Fruit fly (Drosophila melanogaster) whole organism, embryonic: ENCODE measurements around the gene plum.

Experiments
- Bdp1 ChIP-seq: fragments of 200-800 bp; sonication (Bioruptor generic); optimal IDR thresholded peaks from 3 replicates; lab custom pipeline; 2016; ENCODE audit warnings: missing biosample characterization, missing genetic modification characterization
- BtbVII ChIP-seq: fragments of 200-800 bp; sonication (Bioruptor generic); optimal IDR thresholded peaks from 3 replicates; lab custom pipeline; 2017; ENCODE audit warnings: missing biosample characterization, mild to moderate bottlenecking, missing genetic modification characterization
- CG10431 ChIP-seq: fragments of 200-800 bp; sonication (Bioruptor generic); optimal IDR thresholded peaks from 3 replicates; lab custom pipeline; 2018; ENCODE audit warnings: missing biosample characterization, mild to moderate bottlenecking, missing genetic modification characterization
- CG12155 ChIP-seq: fragments of 200-800 bp; sonication (Bioruptor generic); optimal IDR thresholded peaks from 3 replicates; lab custom pipeline; 2016; ENCODE audit warnings: missing biosample characterization, missing genetic modification characterization
- CG14014 ChIP-seq: fragments of 200-800 bp; sonication (Bioruptor generic); IDR thresholded peaks from 2 replicates; pipeline ENCODE4 v1.3.6; 2022; ENCODE audit warnings: missing biosample characterization, missing genetic modification characterization
- CG18764 ChIP-seq: fragments of 200-800 bp; sonication (Bioruptor generic); optimal IDR thresholded peaks from 3 replicates; lab custom pipeline; 2016; ENCODE audit warnings: missing biosample characterization, missing genetic modification characterization
- CG2120 ChIP-seq: fragments of 200-800 bp; sonication (Bioruptor generic); optimal IDR thresholded peaks from 3 replicates; lab custom pipeline; 2016; ENCODE audit warnings: missing biosample characterization, missing genetic modification characterization
- CG31224 ChIP-seq: fragments of 200-800 bp; sonication (Bioruptor generic); IDR thresholded peaks from 2 replicates; pipeline ENCODE4 v1.3.6; 2022; ENCODE audit warnings: missing biosample characterization, missing genetic modification characterization
- CG32532 ChIP-seq: fragments of 200-800 bp; sonication (Bioruptor generic); IDR thresholded peaks from 2 replicates; pipeline ENCODE4 v1.3.6; 2022; ENCODE audit warnings: missing biosample characterization, missing genetic modification characterization
- CG3281 ChIP-seq: fragments of 200-800 bp; sonication (Bioruptor generic); optimal IDR thresholded peaks from 3 replicates; lab custom pipeline; 2017; ENCODE audit warnings: missing biosample characterization, mild to moderate bottlenecking, missing genetic modification characterization
- CG6813 ChIP-seq: fragments of 200-800 bp; sonication (Bioruptor generic); optimal IDR thresholded peaks from 2 replicates; lab custom pipeline; 2017; ENCODE audit warnings: missing biosample characterization, missing genetic modification characterization, mild to moderate bottlenecking, moderate library complexity, missing genetic modification reagents
- CG7556 ChIP-seq: fragments of 200-800 bp; sonication (Bioruptor generic); optimal IDR thresholded peaks from 2 replicates; lab custom pipeline; 2017; ENCODE audit warnings: missing biosample characterization, mild to moderate bottlenecking, missing genetic modification characterization
- CG7745 ChIP-seq: fragments of 200-800 bp; sonication (Bioruptor generic); optimal IDR thresholded peaks from 2 replicates; lab custom pipeline; 2018; ENCODE audit warnings: missing biosample characterization, mild to moderate bottlenecking, missing genetic modification characterization, moderate library complexity
- CG7839 ChIP-seq: fragments of 200-800 bp; sonication (Bioruptor generic); optimal IDR thresholded peaks from 3 replicates; lab custom pipeline; 2018; ENCODE audit warnings: missing biosample characterization, mild to moderate bottlenecking, missing genetic modification characterization, moderate library complexity
- CG9797 ChIP-seq: fragments of 200-800 bp; sonication (Bioruptor generic); optimal IDR thresholded peaks from 3 replicates; lab custom pipeline; 2018; ENCODE audit warnings: missing biosample characterization, mild to moderate bottlenecking, missing genetic modification characterization
- CG9817 ChIP-seq: fragments of 200-800 bp; sonication (Bioruptor generic); optimal IDR thresholded peaks from 2 replicates; lab custom pipeline; 2018; ENCODE audit warnings: missing biosample characterization, mild to moderate bottlenecking, missing genetic modification characterization, moderate library complexity
- CHES-1-like ChIP-seq: fragments of 200-800 bp; sonication (Bioruptor generic); optimal IDR thresholded peaks from 2 replicates; lab custom pipeline; 2016; ENCODE audit warnings: missing biosample characterization, missing genetic modification characterization
- CoRest ChIP-seq: fragments of 200-800 bp; sonication (Bioruptor generic); optimal IDR thresholded peaks from 3 replicates; lab custom pipeline; 2018; ENCODE audit warnings: missing biosample characterization, mild to moderate bottlenecking, missing genetic modification characterization, moderate library complexity
- Dbx ChIP-seq: fragments of 200-800 bp; sonication (Bioruptor generic); IDR thresholded peaks from 3 replicates; pipeline ENCODE4 v1.3.6; 2022; ENCODE audit warnings: missing biosample characterization, missing genetic modification characterization
- Dip3 ChIP-seq: fragments of 200-800 bp; sonication (Bioruptor generic); optimal IDR thresholded peaks from 3 replicates; lab custom pipeline; 2016; ENCODE audit warnings: missing biosample characterization, missing genetic modification characterization
- Fer1 ChIP-seq: fragments of 200-800 bp; sonication (Bioruptor generic); optimal IDR thresholded peaks from 2 replicates; lab custom pipeline; 2017; ENCODE audit warnings: missing biosample characterization, mild to moderate bottlenecking, missing genetic modification characterization
- Fer3 ChIP-seq: fragments of 200-800 bp; sonication (Bioruptor generic); optimal IDR thresholded peaks from 2 replicates; lab custom pipeline; 2018; ENCODE audit warnings: missing biosample characterization, mild to moderate bottlenecking, missing genetic modification characterization, moderate library complexity
- HLHmδ ChIP-seq: fragments of 200-800 bp; sonication (Bioruptor generic); optimal IDR thresholded peaks from 2 replicates; lab custom pipeline; 2018; ENCODE audit warnings: missing biosample characterization, mild to moderate bottlenecking, missing genetic modification characterization, moderate library complexity
- Hey ChIP-seq: fragments of 200-800 bp; sonication (Bioruptor generic); optimal IDR thresholded peaks from 3 replicates; lab custom pipeline; 2018; ENCODE audit warnings: missing biosample characterization, mild to moderate bottlenecking, missing genetic modification characterization
- HmgD ChIP-seq: fragments of 200-800 bp; sonication (Bioruptor generic); optimal IDR thresholded peaks from 3 replicates; lab custom pipeline; 2016; ENCODE audit warnings: missing biosample characterization, missing genetic modification characterization
- HmgZ ChIP-seq: fragments of 200-800 bp; sonication (Bioruptor generic); optimal IDR thresholded peaks from 2 replicates; lab custom pipeline; 2018; ENCODE audit warnings: missing biosample characterization, mild to moderate bottlenecking, missing genetic modification characterization
- Hmx ChIP-seq: fragments of 200-800 bp; sonication (Bioruptor generic); optimal IDR thresholded peaks from 2 replicates; lab custom pipeline; 2016; ENCODE audit warnings: missing biosample characterization, missing genetic modification characterization
- Myb ChIP-seq: fragments of 200-800 bp; sonication (Bioruptor generic); optimal IDR thresholded peaks from 2 replicates; lab custom pipeline; 2016; ENCODE audit warnings: missing biosample characterization, missing genetic modification characterization
- Neu2 ChIP-seq: fragments of 200-800 bp; sonication (Bioruptor generic); optimal IDR thresholded peaks from 3 replicates; lab custom pipeline; 2016; ENCODE audit warnings: missing biosample characterization, missing genetic modification characterization, borderline replicate concordance
- Pdp1 ChIP-seq, 2 experiments: fragments of 200-800 bp; sonication (Bioruptor generic); optimal IDR thresholded peaks; 3 replicates each; lab custom pipeline; 2016; ENCODE audit warnings: missing biosample characterization in 2 of 2, missing genetic modification characterization in 2 of 2, mild to moderate bottlenecking in 1 of 2, moderate library complexity in 1 of 2
- Six4 ChIP-seq: fragments of 200-800 bp; sonication (Bioruptor generic); optimal IDR thresholded peaks from 2 replicates; lab custom pipeline; 2016; ENCODE audit warnings: missing biosample characterization, missing genetic modification characterization
- caup ChIP-seq: fragments of 200-800 bp; sonication (Bioruptor generic); optimal IDR thresholded peaks from 3 replicates; lab custom pipeline; 2017; ENCODE audit warnings: missing biosample characterization, mild to moderate bottlenecking, missing genetic modification characterization, moderate library complexity; ENCODE audit not compliant: severe bottlenecking
- crol ChIP-seq: fragments of 200-800 bp; sonication (Bioruptor generic); IDR thresholded peaks from 2 replicates; pipeline ENCODE4 v1.3.6; 2022; ENCODE audit warnings: missing biosample characterization, missing genetic modification characterization
- cwo ChIP-seq: fragments of 200-800 bp; sonication (Bioruptor generic); optimal IDR thresholded peaks from 3 replicates; lab custom pipeline; 2017; ENCODE audit warnings: missing biosample characterization, missing genetic modification characterization, mild to moderate bottlenecking, moderate library complexity, missing genetic modification reagents
- dysf ChIP-seq: fragments of 200-800 bp; sonication (Bioruptor generic); IDR thresholded peaks from 3 replicates; pipeline ENCODE4 v1.3.6; 2022; ENCODE audit warnings: missing biosample characterization, missing genetic modification characterization
- fu2 ChIP-seq: fragments of 200-800 bp; sonication (Bioruptor generic); optimal IDR thresholded peaks from 2 replicates; lab custom pipeline; 2016; ENCODE audit warnings: missing biosample characterization, missing genetic modification characterization
- ind ChIP-seq: fragments of 200-800 bp; sonication (Bioruptor generic); optimal IDR thresholded peaks from 3 replicates; lab custom pipeline; 2016; ENCODE audit warnings: missing biosample characterization, missing genetic modification characterization
- insv ChIP-seq, 2 experiments: fragments of 200-800 bp; sonication (Bioruptor generic); optimal IDR thresholded peaks; 3 replicates each; lab custom pipeline; 2016 to 2018; ENCODE audit warnings: missing biosample characterization in 2 of 2, missing genetic modification characterization in 2 of 2
- jing ChIP-seq: fragments of 200-800 bp; sonication (Bioruptor generic); optimal IDR thresholded peaks from 2 replicates; lab custom pipeline; 2018; ENCODE audit warnings: missing biosample characterization, mild to moderate bottlenecking, missing genetic modification characterization
- ken ChIP-seq: fragments of 200-800 bp; sonication (Bioruptor generic); IDR thresholded peaks from 3 replicates; pipeline ENCODE4 v1.3.6; 2022; ENCODE audit warnings: missing biosample characterization, missing genetic modification characterization
- lilli ChIP-seq: fragments of 200-800 bp; sonication (Bioruptor generic); optimal IDR thresholded peaks from 3 replicates; lab custom pipeline; 2016; ENCODE audit warnings: missing biosample characterization, missing genetic modification characterization
- mirr ChIP-seq: fragments of 200-800 bp; sonication (Bioruptor generic); optimal IDR thresholded peaks from 3 replicates; lab custom pipeline; 2018; ENCODE audit warnings: missing biosample characterization, mild to moderate bottlenecking, missing genetic modification characterization
- org-1 ChIP-seq: fragments of 200-800 bp; sonication (Bioruptor generic); optimal IDR thresholded peaks from 2 replicates; lab custom pipeline; 2017; ENCODE audit warnings: missing biosample characterization, missing genetic modification characterization
- pzg ChIP-seq: fragments of 200-800 bp; sonication (Bioruptor generic); optimal IDR thresholded peaks from 3 replicates; lab custom pipeline; 2018; ENCODE audit warnings: missing biosample characterization, mild to moderate bottlenecking, missing genetic modification characterization, moderate library complexity
- sd ChIP-seq: fragments of 200-800 bp; sonication (Bioruptor generic); optimal IDR thresholded peaks from 3 replicates; lab custom pipeline; 2018; ENCODE audit warnings: missing biosample characterization, mild to moderate bottlenecking, missing genetic modification characterization, moderate library complexity
- slbo ChIP-seq: fragments of 200-800 bp; sonication (Bioruptor generic); IDR thresholded peaks from 2 replicates; pipeline ENCODE4 v1.3.6; 2022; ENCODE audit warnings: missing biosample characterization, missing genetic modification characterization
- stc ChIP-seq: fragments of 200-800 bp; sonication (Bioruptor generic); IDR thresholded peaks from 2 replicates; pipeline ENCODE4 v1.3.6; 2022; ENCODE audit warnings: missing biosample characterization, missing genetic modification characterization
- sug ChIP-seq: fragments of 200-800 bp; optimal IDR thresholded peaks from 2 replicates; lab custom pipeline; 2019; ENCODE audit warnings: missing biosample characterization, mild to moderate bottlenecking, missing genetic modification characterization, moderate library complexity
- tx ChIP-seq: fragments of 200-800 bp; sonication (Bioruptor generic); optimal IDR thresholded peaks from 2 replicates; lab custom pipeline; 2016; ENCODE audit warnings: missing biosample characterization, missing genetic modification characterization

plum gene

DNA sequence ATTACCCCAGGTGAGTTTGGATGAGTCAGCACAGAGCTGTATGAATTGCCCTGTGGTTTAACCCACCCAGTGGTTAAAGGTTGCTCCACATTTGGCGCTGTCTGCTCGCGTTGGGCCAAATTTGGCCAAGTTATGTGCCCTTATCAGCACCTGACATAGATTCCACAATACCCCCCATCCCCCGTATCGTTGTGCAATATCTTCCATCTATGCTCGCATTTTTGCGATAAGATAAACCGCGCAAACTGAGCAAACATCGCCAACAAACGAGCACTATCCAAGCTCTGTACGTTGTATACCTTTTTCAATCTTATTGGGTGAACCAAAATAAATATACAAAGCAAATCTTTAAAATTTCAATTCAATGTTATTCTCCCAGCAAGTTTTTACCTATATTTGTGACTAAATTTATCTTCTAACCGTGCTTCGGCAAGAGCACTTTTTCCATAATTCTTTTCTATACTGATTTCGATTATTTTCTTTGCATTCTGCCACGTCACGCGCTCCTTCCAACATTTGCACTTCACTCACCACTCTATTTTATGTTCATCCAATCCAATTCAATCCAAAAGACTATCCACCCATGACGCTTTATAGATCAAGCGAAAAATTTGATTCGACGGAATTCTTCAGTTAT is 20.7 kb upstream of the plum start (continued):
- TF ChIP-seq CG12155 (GFP tag; lab: Kevin White, UChicago) (peak; percentile 2), Hey (peak; percentile 3), CG7556 (GFP tag; lab: Kevin White, UChicago) (peak; percentile 27), mirr (peak; percentile 51), Dbx (GFP tag; lab: Robert Waterston, UW) (0 out of 3 replicates have a peak, but pooled peaks have one; percentile 13), lilli (GFP tag; lab: Kevin White, UChicago) (peak; percentile 19), Six4 (GFP tag; lab: Kevin White, UChicago) (no peak), ind (no peak), slbo (GFP tag; lab: Robert Waterston, UW) (0 out of 2 replicates have a peak, but pooled peaks have one; percentile 20), sug (tag; lab: Kevin White, UChicago) (peak; percentile 89), Fer1 (GFP tag; lab: Kevin White, UChicago) (peak; percentile 65), caup (GFP tag; lab: Kevin White, UChicago) (peak; percentile 27), CG32532 (GFP tag; lab: Robert Waterston, UW) (peak; percentile 26; the same call in 1 of the 2 replicates), CG2120 (peak; percentile 80), CG9817 (tag; lab: Kevin White, UChicago) (peak; percentile 23), crol (peak; percentile 53), HLHmδ (GFP tag; lab: Kevin White, UChicago) (no peak), org-1 (GFP tag; lab: Kevin White, UChicago) (peak; percentile 27), Hmx (GFP tag; lab: Kevin White, UChicago) (no peak), Neu2 (no peak), CG9797 (GFP tag; lab: Kevin White, UChicago) (no peak), pzg (GFP tag; lab: Kevin White, UChicago) (no peak), BtbVII (GFP tag; lab: Kevin White, UChicago) (peak; percentile 52), CG7745 (tag; lab: Kevin White, UChicago) (no peak), CHES-1-like (peak; percentile 22), CG31224 (GFP tag; lab: Robert Waterston, UW) (0 out of 2 replicates have a peak, but pooled peaks have one; percentile 10), fu2 (GFP tag; lab: Kevin White, UChicago) (peak; percentile 32), CG10431 (GFP tag; lab: Kevin White, UChicago) (no peak), Bdp1 (no peak), CoRest (peak; percentile 51), dysf (peak; percentile 51; the same call in 2 of the 3 replicates), Pdp1 (GFP tag; optimal IDR thresholded peaks at IDR 0.05; lab: Kevin White, UChicago) (peak in 1 of 2 experiments; percentile 84), jing (no peak), stc (peak; percentile 22; the same call in 1 of the 2 replicates), sd (tag; lab: Kevin White, UChicago) (peak; percentile 99), HmgD (GFP tag; lab: Kevin White, UChicago) (no peak), CG6813 (GFP tag; lab: Kevin White, UChicago) (peak; percentile 7), Fer3 (peak; percentile 48), insv (GFP tag; optimal IDR thresholded peaks at IDR 0.05; lab: Kevin White, UChicago) (no peak), CG7839 (tag; lab: Kevin White, UChicago) (peak; percentile 38), CG3281 (GFP tag; lab: Kevin White, UChicago) (peak; percentile 67), CG14014 (GFP tag; lab: Robert Waterston, UW) (0 out of 2 replicates have a peak, but pooled peaks have one; percentile 18), tx (GFP tag; lab: Kevin White, UChicago) (no peak), CG18764 (no peak), HmgZ (tag; lab: Kevin White, UChicago) (peak; percentile 33), Dip3 (GFP tag; lab: Kevin White, UChicago) (no peak), cwo (GFP tag; lab: Kevin White, UChicago) (peak; percentile 50), Myb (peak; percentile 17), ken (no peak)
